Fruit fly (Drosophila melanogaster) whole organism, pupa: ENCODE results near the gene CG42471.

Source experiments
- CG10348 ChIP-seq: fragments of 200-800 bp; sonication (Bioruptor generic); IDR thresholded peaks from 2 replicates; pipeline ENCODE4 v1.3.6; 2022; ENCODE audit warnings: missing biosample characterization, missing genetic modification characterization
- CG12605 ChIP-seq: fragments of 200-800 bp; sonication (Bioruptor generic); IDR thresholded peaks from 2 replicates; pipeline ENCODE4 v1.3.6; 2022; ENCODE audit warnings: missing biosample characterization, missing genetic modification characterization
- CG13204 ChIP-seq: fragments of 200-800 bp; sonication (Bioruptor generic); optimal IDR thresholded peaks from 2 replicates; lab custom pipeline; 2018; ENCODE audit warnings: missing biosample characterization, mild to moderate bottlenecking, missing genetic modification characterization, moderate library complexity
- CG14655 ChIP-seq: fragments of 200-800 bp; sonication (Bioruptor generic); optimal IDR thresholded peaks from 3 replicates; lab custom pipeline; 2017; ENCODE audit warnings: mild to moderate bottlenecking, missing biosample characterization, missing genetic modification reagents, missing genetic modification characterization
- CG15710 ChIP-seq: fragments of 200-800 bp; sonication (Bioruptor generic); optimal IDR thresholded peaks from 2 replicates; lab custom pipeline; 2018; ENCODE audit warnings: missing biosample characterization, mild to moderate bottlenecking, missing genetic modification characterization, moderate library complexity
- CG17806 ChIP-seq: fragments of 200-800 bp; sonication (Bioruptor generic); optimal IDR thresholded peaks from 2 replicates; lab custom pipeline; 2018; ENCODE audit warnings: missing biosample characterization, mild to moderate bottlenecking, missing genetic modification characterization, moderate library complexity
- CG32121 ChIP-seq: fragments of 200-800 bp; sonication (Bioruptor generic); IDR thresholded peaks from 2 replicates; pipeline ENCODE4 v1.3.6; 2022; ENCODE audit warnings: missing biosample characterization, missing genetic modification characterization
- CG34367 ChIP-seq: fragments of 200-800 bp; sonication (Bioruptor generic); optimal IDR thresholded peaks from 2 replicates; lab custom pipeline; 2018; ENCODE audit warnings: missing biosample characterization, mild to moderate bottlenecking, missing genetic modification characterization
- CG4496 ChIP-seq: fragments of 200-800 bp; sonication (Bioruptor generic); IDR thresholded peaks from 3 replicates; pipeline ENCODE4 v1.3.6; 2022; ENCODE audit warnings: missing biosample characterization, missing genetic modification characterization
- CG8159 ChIP-seq: fragments of 200-800 bp; sonication (Bioruptor generic); optimal IDR thresholded peaks from 3 replicates; lab custom pipeline; 2018; ENCODE audit warnings: missing biosample characterization, mild to moderate bottlenecking, missing genetic modification characterization, moderate library complexity
- CG8301 ChIP-seq: fragments of 200-800 bp; sonication (Bioruptor generic); optimal IDR thresholded peaks from 2 replicates; lab custom pipeline; 2018; ENCODE audit warnings: missing biosample characterization, mild to moderate bottlenecking, missing genetic modification characterization
- CG9948 ChIP-seq: fragments of 200-800 bp; sonication (Bioruptor generic); optimal IDR thresholded peaks from 2 replicates; lab custom pipeline; 2018; ENCODE audit warnings: missing biosample characterization, mild to moderate bottlenecking, missing genetic modification characterization, moderate library complexity
- D1 ChIP-seq: fragments of 200-800 bp; sonication (Bioruptor generic); optimal IDR thresholded peaks from 2 replicates; lab custom pipeline; 2018; ENCODE audit warnings: missing biosample characterization, mild to moderate bottlenecking, missing genetic modification characterization, moderate library complexity
- EcR ChIP-seq: fragments of 200-800 bp; sonication (Bioruptor generic); optimal IDR thresholded peaks from 3 replicates; lab custom pipeline; 2019; ENCODE audit warnings: missing biosample characterization, missing genetic modification characterization, mild to moderate bottlenecking, moderate library complexity, missing genetic modification reagents
- Ets98B ChIP-seq: fragments of 200-800 bp; sonication (Bioruptor generic); IDR thresholded peaks from 2 replicates; pipeline ENCODE4 v1.3.6; 2022; ENCODE audit warnings: missing biosample characterization, missing genetic modification characterization
- Pif1A ChIP-seq: fragments of 200-800 bp; sonication (Bioruptor generic); optimal IDR thresholded peaks from 3 replicates; lab custom pipeline; 2016; ENCODE audit warnings: missing biosample characterization, missing genetic modification characterization
- Pif1B ChIP-seq: fragments of 200-800 bp; sonication (Bioruptor generic); optimal IDR thresholded peaks from 3 replicates; lab custom pipeline; 2016; ENCODE audit warnings: missing biosample characterization, missing genetic modification characterization
- Snoo ChIP-seq: fragments of 200-800 bp; sonication (Bioruptor generic); optimal IDR thresholded peaks from 3 replicates; lab custom pipeline; 2017; ENCODE audit warnings: missing biosample characterization, mild to moderate bottlenecking, missing genetic modification characterization, inconsistent platforms
- fd96Ca ChIP-seq: fragments of 200-800 bp; sonication (Bioruptor generic); IDR thresholded peaks from 3 replicates; pipeline ENCODE4 v1.3.6; 2022; ENCODE audit warnings: missing biosample characterization, missing genetic modification characterization
- gl ChIP-seq: fragments of 200-800 bp; sonication (Bioruptor generic); optimal IDR thresholded peaks from 2 replicates; lab custom pipeline; 2018; ENCODE audit warnings: missing biosample characterization, mild to moderate bottlenecking, missing genetic modification characterization
- rn ChIP-seq: fragments of 200-800 bp; sonication (Bioruptor generic); IDR thresholded peaks from 2 replicates; pipeline ENCODE4 v1.3.6; 2022; ENCODE audit warnings: missing biosample characterization, missing genetic modification characterization

Gene CG42471

dm6 chr2L:11753455-11753854 is 367 bp downstream of the CG42471 start, which contains the start of gene CG42470:
Gene CG42470 (minus strand): TSS chr2L:11753555.
- TF ChIP-seq Pif1B (GFP tag; lab: Kevin White, UChicago) = no peak
- TF ChIP-seq Pif1A = no peak
- TF ChIP-seq Ets98B (GFP tag; lab: Robert Waterston, UW) = no peak
- TF ChIP-seq EcR = no peak
- TF ChIP-seq rn = no peak
- TF ChIP-seq CG13204 = no peak
- no peak for TF ChIP-seq CG8159 (tag; lab: Kevin White, UChicago)
- no peak for TF ChIP-seq gl (tag; lab: Kevin White, UChicago)
- TF ChIP-seq Snoo (tag; lab: Kevin White, UChicago) = no peak
- TF ChIP-seq CG9948 (tag; lab: Kevin White, UChicago) = no peak
- TF ChIP-seq CG17806 = no peak
- TF ChIP-seq CG4496 (GFP tag; lab: Robert Waterston, UW) = no peak
- TF ChIP-seq CG32121 (GFP tag; lab: Robert Waterston, UW) = no peak
- TF ChIP-seq CG12605 (GFP tag; lab: Robert Waterston, UW) = no peak
- no peak for TF ChIP-seq CG8301 (tag; lab: Kevin White, UChicago)
- TF ChIP-seq CG10348 (GFP tag; lab: Robert Waterston, UW) = no peak
- TF ChIP-seq CG14655 (GFP tag; lab: Kevin White, UChicago) = no peak
- no peak for TF ChIP-seq fd96Ca (GFP tag; lab: Robert Waterston, UW)

dm6 chr2L:11740595-11740994 is 13.2 kb downstream of the CG42471 start:
- TF ChIP-seq D1 (tag; lab: Kevin White, UChicago) = no peak
- TF ChIP-seq CG4496 (GFP tag; lab: Robert Waterston, UW) = no peak
- TF ChIP-seq Snoo (tag; lab: Kevin White, UChicago) = no peak
- no peak for TF ChIP-seq CG17806

dm6 chr2L:11738554-11738982 is 15.3 kb downstream of the CG42471 start, which contains the start of gene Vha100-5:
Gene Vha100-5 (plus strand): TSS chr2L:11738948.
- TF ChIP-seq EcR (no peak), rn (no peak), CG34367 (tag; lab: Kevin White, UChicago) (no peak), CG13204 (no peak), CG15710 (tag; lab: Kevin White, UChicago) (no peak), D1 (tag; lab: Kevin White, UChicago) (no peak), Snoo (tag; lab: Kevin White, UChicago) (no peak), CG32121 (GFP tag; lab: Robert Waterston, UW) (no peak), fd96Ca (GFP tag; lab: Robert Waterston, UW) (no peak), Pif1B (GFP tag; lab: Kevin White, UChicago) (no peak)

- no peak for TF ChIP-seq CG10348 (GFP tag; lab: Robert Waterston, UW)
- TF ChIP-seq CG13204 = no peak
- no peak for TF ChIP-seq CG34367 (tag; lab: Kevin White, UChicago)
- no peak for TF ChIP-seq Snoo (tag; lab: Kevin White, UChicago)
- no peak for TF ChIP-seq Ets98B (GFP tag; lab: Robert Waterston, UW)
- TF ChIP-seq CG8159 (tag; lab: Kevin White, UChicago) = no peak
- no peak for TF ChIP-seq CG4496 (GFP tag; lab: Robert Waterston, UW)
- TF ChIP-seq CG8301 (tag; lab: Kevin White, UChicago) = no peak
- TF ChIP-seq CG15710 (tag; lab: Kevin White, UChicago) = no peak
- TF ChIP-seq EcR = no peak
- no peak for TF ChIP-seq Pif1A
- no peak for TF ChIP-seq rn
- no peak for TF ChIP-seq D1 (tag; lab: Kevin White, UChicago)
- no peak for TF ChIP-seq CG12605 (GFP tag; lab: Robert Waterston, UW)
- TF ChIP-seq gl (tag; lab: Kevin White, UChicago) = no peak
- TF ChIP-seq Pif1B (GFP tag; lab: Kevin White, UChicago) = no peak
- no peak for TF ChIP-seq CG17806
- no peak for TF ChIP-seq fd96Ca (GFP tag; lab: Robert Waterston, UW)
- no peak for TF ChIP-seq CG9948 (tag; lab: Kevin White, UChicago)
Observed at dm6 chr2L:11737648-11738047, 16.2 kb downstream of the CG42471 start.

- TF ChIP-seq CG14655 (GFP tag; lab: Kevin White, UChicago) (no peak), gl (tag; lab: Kevin White, UChicago) (no peak), Ets98B (GFP tag; lab: Robert Waterston, UW) (no peak), CG12605 (GFP tag; lab: Robert Waterston, UW) (no peak), CG9948 (tag; lab: Kevin White, UChicago) (no peak), CG32121 (GFP tag; lab: Robert Waterston, UW) (no peak), fd96Ca (GFP tag; lab: Robert Waterston, UW) (no peak), CG10348 (GFP tag; lab: Robert Waterston, UW) (no peak), CG8159 (tag; lab: Kevin White, UChicago) (no peak), CG4496 (GFP tag; lab: Robert Waterston, UW) (no peak)
Observed at dm6 chr2L:11735975-11736374, 17.8 kb downstream of the CG42471 start.
